Fruit fly (Drosophila melanogaster): Measurements from ENCODE around the gene Srx.
A peak's percentile ranks its signal among the peaks of the same experiment; 100 is the strongest.

Srx gene

DNA sequence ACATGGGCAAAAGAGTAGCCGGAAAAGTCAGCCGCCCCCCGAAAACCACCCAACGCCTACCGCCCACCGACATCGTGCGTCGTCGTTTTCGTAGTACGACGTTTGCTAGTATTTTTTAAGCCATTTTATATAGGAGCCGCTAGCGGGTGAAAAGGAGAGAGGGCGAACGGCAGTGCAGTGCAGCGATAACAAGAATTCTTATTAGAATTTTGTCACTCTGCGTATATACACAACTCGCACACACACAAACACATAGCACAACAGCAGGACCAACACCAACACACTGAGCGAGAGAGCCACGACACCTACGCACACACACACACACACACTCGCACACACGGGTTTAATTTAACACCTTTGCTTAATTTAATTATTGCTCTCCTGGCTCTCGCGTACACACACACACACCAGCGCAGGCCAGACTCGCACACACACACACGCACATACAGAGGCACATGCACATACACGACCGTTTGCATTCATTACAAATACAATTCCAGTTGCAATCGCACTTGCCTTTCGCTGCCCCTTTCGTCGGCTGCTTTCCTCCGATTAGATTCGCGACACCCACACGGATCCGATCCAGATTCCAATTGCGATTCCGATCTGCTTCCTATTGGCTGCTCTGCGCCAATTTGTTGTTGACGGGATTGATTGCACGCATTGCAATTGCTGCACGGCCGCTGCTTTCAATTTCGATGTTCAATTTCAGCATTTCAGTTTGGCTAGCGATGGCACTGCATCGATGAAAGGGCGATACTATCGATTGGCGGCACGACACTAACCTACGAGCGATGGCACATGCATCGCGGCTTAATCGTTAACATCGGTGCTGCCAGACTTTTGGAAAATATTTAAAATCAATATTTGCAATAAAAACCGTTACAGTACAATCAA is 29.7 kb upstream of the Srx start, which contains the start of gene Socs16D (continued):
- TF ChIP-seq CG17802 (tag; optimal IDR thresholded peaks at IDR 0.05): peak; percentile 29
- TF ChIP-seq aop (GFP tag; IDR thresholded peaks at IDR 0.05): no peak
- TF ChIP-seq Fer3 (tag; optimal IDR thresholded peaks at IDR 0.05): peak; percentile 12
- peak; percentile 19 for TF ChIP-seq CG9609 (GFP tag; optimal IDR thresholded peaks at IDR 0.05)
- TF ChIP-seq ase (GFP tag; IDR thresholded peaks at IDR 0.05): no peak
- TF ChIP-seq Fer2 (tag; optimal IDR thresholded peaks at IDR 0.05): no peak
- peak; percentile 2 for TF ChIP-seq chn (GFP tag; optimal IDR thresholded peaks at IDR 0.05)
- no peak for TF ChIP-seq trh (GFP tag; optimal IDR thresholded peaks at IDR 0.05)
- TF ChIP-seq Ravus (GFP tag; IDR thresholded peaks at IDR 0.05): no peak
- TF ChIP-seq CkIIα-i1 (GFP tag; IDR thresholded peaks at IDR 0.05): no peak
- TF ChIP-seq Scr (GFP tag; IDR thresholded peaks at IDR 0.05; ENCODE audit: partially characterized antibody): peak; percentile 95
- peak; percentile 52 for TF ChIP-seq HLHmδ (GFP tag; optimal IDR thresholded peaks at IDR 0.05)
- TF ChIP-seq Vsx1 (GFP tag; optimal IDR thresholded peaks at IDR 0.05): no peak
- TF ChIP-seq CG12236 (GFP tag; optimal IDR thresholded peaks at IDR 0.05): peak; percentile 39
- peak; percentile 95 for TF ChIP-seq CG2129 (GFP tag; IDR thresholded peaks at IDR 0.05; ENCODE audit: partially characterized antibody)
- no peak for TF ChIP-seq CG1529 (GFP tag; optimal IDR thresholded peaks at IDR 0.05)
- TF ChIP-seq HmgD (GFP tag; optimal IDR thresholded peaks at IDR 0.05): peak; percentile 42
- TF ChIP-seq croc (GFP tag; conservative IDR thresholded peaks at IDR 0.05): no peak
- TF ChIP-seq CG13624 (GFP tag; optimal IDR thresholded peaks at IDR 0.05): peak; percentile 66
- peak; percentile 17 to 61 for TF ChIP-seq Pdp1 (GFP tag; optimal IDR thresholded peaks at IDR 0.05)
- no peak for TF ChIP-seq CG13775 (GFP tag; optimal IDR thresholded peaks at IDR 0.05)
- TF ChIP-seq CG18476 (GFP tag; optimal IDR thresholded peaks at IDR 0.05): no peak
- peak; percentile 96 for TF ChIP-seq onecut (GFP tag; IDR thresholded peaks at IDR 0.05)
- TF ChIP-seq da (GFP tag; optimal IDR thresholded peaks at IDR 0.05): no peak
- TF ChIP-seq chif (GFP tag; optimal IDR thresholded peaks at IDR 0.05): peak; percentile 23 to 42
- peak; percentile 50 for TF ChIP-seq pum (GFP tag; optimal IDR thresholded peaks at IDR 0.05)
- TF ChIP-seq mirr (GFP tag; optimal IDR thresholded peaks at IDR 0.05): peak; percentile 21
- no peak for TF ChIP-seq TFAM (GFP tag; optimal IDR thresholded peaks at IDR 0.05)
- peak; percentile 13 for TF ChIP-seq CG10462 (GFP tag; optimal IDR thresholded peaks at IDR 0.05)
- no peak for TF ChIP-seq CG5180 (GFP tag; optimal IDR thresholded peaks at IDR 0.05)
- no peak for TF ChIP-seq CG10321 (GFP tag; IDR thresholded peaks at IDR 0.05)
- peak; percentile 51 for TF ChIP-seq MBD-R2 (GFP tag; IDR thresholded peaks at IDR 0.05)
- peak; percentile 6 for TF ChIP-seq CG8089 (GFP tag; optimal IDR thresholded peaks at IDR 0.05)
- peak; percentile 76 for TF ChIP-seq Dbx (GFP tag; IDR thresholded peaks at IDR 0.05)
- no peak for TF ChIP-seq CG11695 (GFP tag; IDR thresholded peaks at IDR 0.05)
- no peak for TF ChIP-seq CG7357 (GFP tag; IDR thresholded peaks at IDR 0.05)
- TF ChIP-seq gt (GFP tag; IDR thresholded peaks at IDR 0.05): no peak
- TF ChIP-seq CG15479 (GFP tag; optimal IDR thresholded peaks at IDR 0.05): peak; percentile 96
- TF ChIP-seq CoRest (tag; optimal IDR thresholded peaks at IDR 0.05): peak; percentile 69
- peak; percentile 43 for TF ChIP-seq Blimp-1 (GFP tag; optimal IDR thresholded peaks at IDR 0.05)
- peak; percentile 97 for TF ChIP-seq CG7963 (GFP tag; IDR thresholded peaks at IDR 0.05; ENCODE audit: partially characterized antibody)
- TF ChIP-seq Hsf (GFP tag; optimal IDR thresholded peaks at IDR 0.05): peak; percentile 27
- no peak for TF ChIP-seq Stat92E (GFP tag; optimal IDR thresholded peaks at IDR 0.05)
- peak; percentile 91 for TF ChIP-seq Med (GFP tag)
- TF ChIP-seq org-1 (GFP tag; optimal IDR thresholded peaks at IDR 0.05): no peak
- peak; percentile 83 to 97 for TF ChIP-seq insv (GFP tag; optimal IDR thresholded peaks at IDR 0.05)
- TF ChIP-seq Abd-B (GFP tag; optimal IDR thresholded peaks at IDR 0.05): peak; percentile 70
- no peak for TF ChIP-seq Tbp (GFP tag; optimal IDR thresholded peaks at IDR 0.05)
- no peak for TF ChIP-seq CG3838 (GFP tag; optimal IDR thresholded peaks at IDR 0.05)
